Fruit fly (Drosophila melanogaster) whole organism, embryonic: ENCODE results near the gene Sec15.

Experiments
- Blimp-1 ChIP-seq: fragments of 200-800 bp; sonication (Bioruptor generic); optimal IDR thresholded peaks from 3 replicates; lab custom pipeline; 2018; ENCODE audit warnings: missing biosample characterization, missing genetic modification characterization, mild to moderate bottlenecking, moderate library complexity, missing genetic modification reagents
- Bteb2 ChIP-seq: fragments of 200-800 bp; sonication (Bioruptor generic); optimal IDR thresholded peaks from 2 replicates; lab custom pipeline; 2016; ENCODE audit warnings: missing biosample characterization, missing genetic modification characterization
- CG11093 ChIP-seq: fragments of 200-800 bp; sonication (Bioruptor generic); IDR thresholded peaks from 3 replicates; pipeline ENCODE4 v1.3.6; 2022; ENCODE audit warnings: missing biosample characterization, missing genetic modification characterization
- CG1233 ChIP-seq: fragments of 200-800 bp; sonication (Bioruptor generic); optimal IDR thresholded peaks from 4 replicates; lab custom pipeline; 2018; ENCODE audit warnings: missing biosample characterization, mild to moderate bottlenecking, missing genetic modification characterization
- CG14710 ChIP-seq: fragments of 200-800 bp; sonication (Bioruptor generic); optimal IDR thresholded peaks from 3 replicates; lab custom pipeline; 2019; ENCODE audit warnings: missing biosample characterization, mild to moderate bottlenecking, missing genetic modification characterization, moderate library complexity
- CG15011 ChIP-seq: fragments of 200-800 bp; sonication (Bioruptor generic); optimal IDR thresholded peaks from 3 replicates; lab custom pipeline; 2018; ENCODE audit warnings: missing biosample characterization, mild to moderate bottlenecking, missing genetic modification characterization
- CG16779 ChIP-seq: fragments of 200-800 bp; sonication (Bioruptor generic); IDR thresholded peaks from 2 replicates; pipeline ENCODE4 v1.3.6; 2022; ENCODE audit warnings: missing biosample characterization, missing genetic modification characterization
- CG17359 ChIP-seq: fragments of 200-800 bp; sonication (Bioruptor generic); optimal IDR thresholded peaks from 3 replicates; lab custom pipeline; 2018; ENCODE audit warnings: missing biosample characterization, mild to moderate bottlenecking, missing genetic modification characterization, moderate library complexity
- CG30403 ChIP-seq: fragments of 200-800 bp; sonication (Bioruptor generic); optimal IDR thresholded peaks from 3 replicates; lab custom pipeline; 2016; ENCODE audit warnings: missing biosample characterization, missing genetic modification characterization
- CG3065 ChIP-seq: fragments of 200-800 bp; sonication (Bioruptor generic); optimal IDR thresholded peaks from 2 replicates; lab custom pipeline; 2016; ENCODE audit warnings: missing biosample characterization, missing genetic modification characterization
- CG31441 ChIP-seq: fragments of 200-800 bp; sonication (Bioruptor generic); IDR thresholded peaks from 2 replicates; pipeline ENCODE4 v1.3.6; 2022; ENCODE audit warnings: missing biosample characterization, missing genetic modification characterization
- CG3281 ChIP-seq: fragments of 200-800 bp; sonication (Bioruptor generic); optimal IDR thresholded peaks from 3 replicates; lab custom pipeline; 2017; ENCODE audit warnings: missing biosample characterization, mild to moderate bottlenecking, missing genetic modification characterization
- CG33557 ChIP-seq: fragments of 200-800 bp; sonication (Bioruptor generic); optimal IDR thresholded peaks from 2 replicates; lab custom pipeline; 2019; ENCODE audit warnings: missing biosample characterization, mild to moderate bottlenecking, missing genetic modification characterization, moderate library complexity
- CG5180 ChIP-seq: fragments of 200-800 bp; sonication (Bioruptor generic); optimal IDR thresholded peaks from 3 replicates; lab custom pipeline; 2017; ENCODE audit warnings: missing biosample characterization, missing genetic modification characterization, mild to moderate bottlenecking, moderate library complexity, missing genetic modification reagents
- CG6791 ChIP-seq: fragments of 200-800 bp; sonication (Bioruptor generic); IDR thresholded peaks from 3 replicates; pipeline ENCODE4 v1.3.6; 2022; ENCODE audit warnings: missing biosample characterization, missing genetic modification characterization; ENCODE audit not compliant: partially characterized antibody
- CG8290 ChIP-seq, 3 experiments: fragments of 200-800 bp; sonication (Bioruptor generic); optimal IDR thresholded peaks; 2 replicates each; lab custom pipeline; 2016 to 2019; ENCODE audit warnings: missing biosample characterization in 3 of 3, missing genetic modification characterization in 3 of 3, mild to moderate bottlenecking in 2 of 3, moderate library complexity in 1 of 3
- CG8924 ChIP-seq: fragments of 200-800 bp; optimal IDR thresholded peaks from 3 replicates; lab custom pipeline; 2019; ENCODE audit warnings: missing biosample characterization, mild to moderate bottlenecking, missing genetic modification characterization, moderate library complexity
- CG8944 ChIP-seq: fragments of 200-800 bp; sonication (Bioruptor generic); optimal IDR thresholded peaks from 3 replicates; lab custom pipeline; 2016; ENCODE audit warnings: missing biosample characterization, missing genetic modification characterization
- Deaf1 ChIP-seq: fragments of 200-800 bp; optimal IDR thresholded peaks from 3 replicates; lab custom pipeline; 2019; ENCODE audit warnings: missing biosample characterization, mild to moderate bottlenecking, missing genetic modification characterization, moderate library complexity
- Dek ChIP-seq: fragments of 200-800 bp; sonication (Bioruptor generic); optimal IDR thresholded peaks from 3 replicates; lab custom pipeline; 2019; ENCODE audit warnings: missing biosample characterization, mild to moderate bottlenecking, missing genetic modification characterization, moderate library complexity
- Dref ChIP-seq: fragments of 200-800 bp; sonication (Bioruptor generic); IDR thresholded peaks from 2 replicates; pipeline ENCODE4 v1.3.6; 2022; ENCODE audit warnings: missing biosample characterization, missing genetic modification characterization
- ERR ChIP-seq: fragments of 200-800 bp; sonication (Bioruptor generic); optimal IDR thresholded peaks from 2 replicates; lab custom pipeline; 2016; ENCODE audit warnings: missing biosample characterization, missing genetic modification characterization
- Ets65A ChIP-seq: fragments of 200-800 bp; sonication (Bioruptor generic); peaks from one replicate; lab custom pipeline; 2016; ENCODE audit warnings: missing biosample characterization, missing genetic modification characterization
- Fer1 ChIP-seq: fragments of 200-800 bp; sonication (Bioruptor generic); optimal IDR thresholded peaks from 2 replicates; lab custom pipeline; 2017; ENCODE audit warnings: missing biosample characterization, mild to moderate bottlenecking, missing genetic modification characterization
- HmgD ChIP-seq: fragments of 200-800 bp; sonication (Bioruptor generic); optimal IDR thresholded peaks from 3 replicates; lab custom pipeline; 2016; ENCODE audit warnings: missing biosample characterization, missing genetic modification characterization
- Hsf ChIP-seq: fragments of 200-800 bp; sonication (Bioruptor generic); optimal IDR thresholded peaks from 3 replicates; lab custom pipeline; 2016; ENCODE audit warnings: missing biosample characterization, missing genetic modification characterization
- MTF-1 ChIP-seq: fragments of 200-800 bp; sonication (Bioruptor generic); optimal IDR thresholded peaks from 2 replicates; lab custom pipeline; 2018; ENCODE audit warnings: missing biosample characterization, mild to moderate bottlenecking, missing genetic modification characterization, borderline replicate concordance
- Max ChIP-seq: fragments of 200-800 bp; sonication (Bioruptor generic); optimal IDR thresholded peaks from 2 replicates; lab custom pipeline; 2016; ENCODE audit warnings: missing biosample characterization, mild to moderate bottlenecking, missing genetic modification characterization
- Optix ChIP-seq: fragments of 200-800 bp; sonication (Bioruptor generic); IDR thresholded peaks from 3 replicates; pipeline ENCODE4 v1.3.6; 2022; ENCODE audit warnings: missing biosample characterization, missing genetic modification characterization
- PHDP ChIP-seq: fragments of 200-800 bp; sonication (Bioruptor generic); optimal IDR thresholded peaks from 3 replicates; lab custom pipeline; 2018; ENCODE audit warnings: missing biosample characterization, mild to moderate bottlenecking, missing genetic modification characterization, moderate library complexity
- Ptx1 ChIP-seq: fragments of 200-800 bp; sonication (Bioruptor generic); IDR thresholded peaks from 2 replicates; pipeline ENCODE4 v1.3.6; 2022; ENCODE audit warnings: missing biosample characterization, missing genetic modification characterization
- Ssrp ChIP-seq: fragments of 200-800 bp; sonication (Bioruptor generic); optimal IDR thresholded peaks from 2 replicates; lab custom pipeline; 2018; ENCODE audit warnings: missing biosample characterization, mild to moderate bottlenecking, missing genetic modification characterization, moderate library complexity
- Trl ChIP-seq, 3 experiments: fragments of >200 bp in 2 of 3; fragments of 200-800 bp in 1 of 3; sonication (Bioruptor generic) in 1 of 3; optimal IDR thresholded peaks; 2 replicates in 1 of 3; 3 replicates in 2 of 3; lab custom pipeline; 2016 to 2017; ENCODE audit warnings: missing biosample characterization in 1 of 3, missing genetic modification characterization in 1 of 3
- Vsx1 ChIP-seq: fragments of 200-800 bp; sonication (Bioruptor generic); optimal IDR thresholded peaks from 2 replicates; lab custom pipeline; 2017; ENCODE audit warnings: missing biosample characterization, mild to moderate bottlenecking, missing genetic modification characterization, missing genetic modification reagents
- ato ChIP-seq: fragments of 200-800 bp; sonication (Bioruptor generic); IDR thresholded peaks from 2 replicates; pipeline ENCODE4 v1.3.6; 2022; ENCODE audit warnings: missing biosample characterization, missing genetic modification characterization; ENCODE audit not compliant: partially characterized antibody
- bcd ChIP-seq: fragments of 200-800 bp; sonication (Bioruptor generic); optimal IDR thresholded peaks from 2 replicates; lab custom pipeline; 2017; ENCODE audit warnings: missing biosample characterization, mild to moderate bottlenecking, missing genetic modification characterization
- caup ChIP-seq: fragments of 200-800 bp; sonication (Bioruptor generic); optimal IDR thresholded peaks from 3 replicates; lab custom pipeline; 2017; ENCODE audit warnings: missing biosample characterization, mild to moderate bottlenecking, missing genetic modification characterization, moderate library complexity; ENCODE audit not compliant: severe bottlenecking
- dm ChIP-seq: fragments of 200-800 bp; sonication (Bioruptor generic); optimal IDR thresholded peaks from 3 replicates; lab custom pipeline; 2016; ENCODE audit warnings: missing biosample characterization, missing genetic modification characterization
- emc ChIP-seq: fragments of 200-800 bp; sonication (Bioruptor generic); optimal IDR thresholded peaks from 2 replicates; lab custom pipeline; 2016; ENCODE audit warnings: missing biosample characterization, missing genetic modification characterization
- hkb ChIP-seq, 2 experiments: fragments of 200-800 bp in 1 of 2; fragments of >200 bp in 1 of 2; sonication (Bioruptor generic) in 1 of 2; IDR thresholded peaks in 1 of 2; optimal IDR thresholded peaks in 1 of 2; 2 replicates each; pipeline versions ENCODE4 v1.3.6 to Lab custom; 2017 to 2022; ENCODE audit warnings: missing biosample characterization in 1 of 2, missing genetic modification characterization in 1 of 2
- lab ChIP-seq: fragments of 200-800 bp; sonication (Bioruptor generic); optimal IDR thresholded peaks from 3 replicates; lab custom pipeline; 2017; ENCODE audit warnings: missing biosample characterization, missing genetic modification characterization, mild to moderate bottlenecking, moderate library complexity, missing genetic modification reagents
- otp ChIP-seq: fragments of 200-800 bp; sonication (Bioruptor generic); IDR thresholded peaks from 3 replicates; pipeline ENCODE4, ENCODE4 v1.3.6; 2022; ENCODE audit warnings: missing biosample characterization, missing genetic modification characterization
- seq ChIP-seq: fragments of 200-800 bp; sonication (Bioruptor generic); IDR thresholded peaks from 2 replicates; pipeline ENCODE4 v1.3.6; 2022; ENCODE audit warnings: missing biosample characterization, missing genetic modification characterization
- sisA ChIP-seq: fragments of 200-800 bp; sonication (Bioruptor generic); IDR thresholded peaks from 2 replicates; pipeline ENCODE4 v1.3.6; 2022; ENCODE audit warnings: missing biosample characterization, missing genetic modification characterization
- sug ChIP-seq: fragments of 200-800 bp; optimal IDR thresholded peaks from 2 replicates; lab custom pipeline; 2019; ENCODE audit warnings: missing biosample characterization, mild to moderate bottlenecking, missing genetic modification characterization, moderate library complexity
- tin ChIP-seq: fragments of 200-800 bp; sonication (Bioruptor generic); optimal IDR thresholded peaks from 3 replicates; lab custom pipeline; 2016; ENCODE audit warnings: missing biosample characterization, missing genetic modification characterization
- zf30C ChIP-seq: fragments of 200-800 bp; sonication (Bioruptor generic); optimal IDR thresholded peaks from 3 replicates; lab custom pipeline; 2018; ENCODE audit warnings: missing biosample characterization, mild to moderate bottlenecking, missing genetic modification characterization

Gene Sec15

DNA sequence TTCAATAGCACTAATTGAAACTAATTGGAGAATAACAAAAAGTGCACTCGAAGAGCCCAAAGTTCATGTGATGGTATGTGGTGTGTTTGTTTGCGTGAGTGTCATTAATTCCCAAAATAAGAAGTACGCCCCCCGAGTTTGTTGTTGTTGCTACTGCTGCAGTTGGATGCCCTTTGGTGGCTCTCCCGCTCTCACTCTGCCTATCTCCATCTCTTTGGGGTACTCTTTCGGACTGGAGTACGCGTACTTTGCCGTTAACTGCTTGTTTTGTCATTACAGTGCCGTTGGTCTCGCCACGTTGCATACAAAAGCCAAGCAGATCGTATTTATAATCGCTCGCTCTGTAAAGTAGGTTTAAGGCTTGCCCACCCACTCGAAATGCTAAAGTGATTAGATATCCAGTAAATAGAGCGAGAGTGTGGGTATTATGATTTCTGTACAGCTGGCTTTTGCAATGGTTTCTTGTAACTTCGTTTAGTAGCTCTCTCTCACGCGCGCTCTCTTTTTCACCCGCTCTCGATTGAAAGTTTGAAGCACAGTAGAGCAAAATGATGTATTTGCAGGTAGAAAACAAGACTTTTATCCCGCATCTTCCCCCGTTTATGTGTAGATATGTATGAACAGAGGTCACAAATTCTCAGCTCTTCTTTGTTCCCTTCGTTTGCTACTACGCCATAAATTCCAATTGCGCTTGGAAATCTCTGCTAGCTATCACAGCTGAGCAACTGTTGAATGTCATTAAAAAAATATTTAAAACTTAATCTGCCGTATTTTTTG is 4.4 kb upstream of the Sec15 start (continued):
- TF ChIP-seq CG6791 (GFP tag; lab: Robert Waterston, UW) (0 out of 3 replicates have a peak, but pooled peaks have one; percentile 10), Max (GFP tag; lab: Kevin White, UChicago) (no peak), CG8290 (GFP tag; optimal IDR thresholded peaks at IDR 0.05; lab: Kevin White, UChicago) (peak; percentile 50), CG8290 (tag; optimal IDR thresholded peaks at IDR 0.05; lab: Kevin White, UChicago) (no peak), Bteb2 (GFP tag; lab: Kevin White, UChicago) (peak; percentile 15), Ssrp (tag; lab: Kevin White, UChicago) (peak; percentile 19), otp (GFP tag; lab: Robert Waterston, UW) (no peak), Dref (GFP tag; lab: Robert Waterston, UW) (no peak), Fer1 (peak; percentile 37), seq (GFP tag; lab: Robert Waterston, UW) (peak; percentile 38; the same call in 1 of the 2 replicates), Vsx1 (GFP tag; lab: Kevin White, UChicago) (no peak), CG14710 (tag; lab: Kevin White, UChicago) (no peak), lab (GFP tag; lab: Kevin White, UChicago) (peak; percentile 53), CG5180 (peak; percentile 27), Dek (tag; lab: Kevin White, UChicago) (peak; percentile 23), tin (GFP tag; lab: Kevin White, UChicago) (peak; percentile 22), sug (tag; lab: Kevin White, UChicago) (peak; percentile 14), caup (no peak), CG16779 (GFP tag; lab: Robert Waterston, UW) (no peak), Ptx1 (GFP tag; lab: Robert Waterston, UW) (peak; percentile 17; the same call in 1 of the 2 replicates), CG3065 (GFP tag; lab: Kevin White, UChicago) (no peak), dm (no peak), CG31441 (GFP tag; lab: Robert Waterston, UW) (no peak; the same call in 1 of the 2 replicates), CG30403 (peak; percentile 23), Ets65A (peak; percentile 93), ERR (GFP tag; lab: Kevin White, UChicago) (no peak), Deaf1 (tag; lab: Kevin White, UChicago) (no peak), ato (GFP tag; lab: Robert Waterston, UW) (no peak), CG17359 (tag; lab: Kevin White, UChicago) (peak; percentile 33), bcd (GFP tag; lab: Kevin White, UChicago) (peak; percentile 19), CG15011 (GFP tag; lab: Kevin White, UChicago) (no peak), CG8924 (tag; lab: Kevin White, UChicago) (peak; percentile 5), CG3281 (GFP tag; lab: Kevin White, UChicago) (peak; percentile 26), Hsf (peak; percentile 20), Trl (optimal IDR thresholded peaks at IDR 0.05; lab: Kevin White, UChicago) (peak; percentile 75), Trl (GFP tag; optimal IDR thresholded peaks at IDR 0.05; lab: Kevin White, UChicago) (no peak), sisA (GFP tag; lab: Robert Waterston, UW) (no peak), PHDP (tag; lab: Kevin White, UChicago) (peak; percentile 61), MTF-1 (GFP tag; lab: Kevin White, UChicago) (no peak), CG33557 (GFP tag; lab: Kevin White, UChicago) (no peak), zf30C (GFP tag; lab: Kevin White, UChicago) (no peak), Blimp-1 (GFP tag; lab: Kevin White, UChicago) (peak; percentile 34), CG8944 (GFP tag; lab: Kevin White, UChicago) (no peak), hkb (optimal IDR thresholded peaks at IDR 0.05; lab: Kevin White, UChicago) (no peak), hkb (GFP tag; IDR thresholded peaks at IDR 0.05; lab: Robert Waterston, UW) (peak; percentile 50; the same call in 1 of the 2 replicates), CG11093 (GFP tag; lab: Robert Waterston, UW) (no peak), CG1233 (peak; percentile 45), Optix (GFP tag; lab: Robert Waterston, UW) (0 out of 3 replicates have a peak, but pooled peaks have one; percentile 38), HmgD (no peak), emc (GFP tag; lab: Kevin White, UChicago) (no peak)
